Fruit fly (Drosophila melanogaster) whole organism, embryonic: ENCODE results near the gene Cyp313a1.

Experiments used
- Blimp-1 ChIP-seq: fragments of 200-800 bp; sonication (Bioruptor generic); optimal IDR thresholded peaks from 3 replicates; lab custom pipeline; 2018; ENCODE audit warnings: missing biosample characterization, missing genetic modification characterization, mild to moderate bottlenecking, moderate library complexity, missing genetic modification reagents
- C15 ChIP-seq: fragments of 200-800 bp; sonication (Bioruptor generic); IDR thresholded peaks from 3 replicates; pipeline ENCODE4 v1.3.6; 2022; ENCODE audit warnings: missing biosample characterization, missing genetic modification characterization
- CG10979 ChIP-seq: fragments of 200-800 bp; sonication (Bioruptor generic); optimal IDR thresholded peaks from 2 replicates; lab custom pipeline; 2018; ENCODE audit warnings: missing biosample characterization, mild to moderate bottlenecking, missing genetic modification characterization, moderate library complexity
- CG11504 ChIP-seq: fragments of 200-800 bp; sonication (Bioruptor generic); optimal IDR thresholded peaks from 3 replicates; lab custom pipeline; 2019; ENCODE audit warnings: missing biosample characterization, mild to moderate bottlenecking, missing genetic modification characterization, moderate library complexity
- CG13775 ChIP-seq: fragments of 200-800 bp; sonication (Bioruptor generic); optimal IDR thresholded peaks from 3 replicates; lab custom pipeline; 2017; ENCODE audit warnings: missing biosample characterization, mild to moderate bottlenecking, missing genetic modification characterization
- CG15479 ChIP-seq: fragments of 200-800 bp; sonication (Bioruptor generic); optimal IDR thresholded peaks from 3 replicates; lab custom pipeline; 2019; ENCODE audit warnings: missing biosample characterization, mild to moderate bottlenecking, missing genetic modification characterization, moderate library complexity
- CG17359 ChIP-seq: fragments of 200-800 bp; sonication (Bioruptor generic); optimal IDR thresholded peaks from 3 replicates; lab custom pipeline; 2018; ENCODE audit warnings: missing biosample characterization, mild to moderate bottlenecking, missing genetic modification characterization, moderate library complexity
- CG17829 ChIP-seq: fragments of 200-800 bp; optimal IDR thresholded peaks from 2 replicates; lab custom pipeline; 2019; ENCODE audit warnings: missing biosample characterization, mild to moderate bottlenecking, missing genetic modification characterization, moderate library complexity
- CG18262 ChIP-seq: fragments of 200-800 bp; optimal IDR thresholded peaks from 3 replicates; lab custom pipeline; 2019; ENCODE audit warnings: missing biosample characterization, mild to moderate bottlenecking, missing genetic modification characterization, moderate library complexity
- CG2678 ChIP-seq: fragments of 200-800 bp; sonication (Bioruptor generic); optimal IDR thresholded peaks from 3 replicates; lab custom pipeline; 2019; ENCODE audit warnings: missing biosample characterization, mild to moderate bottlenecking, missing genetic modification characterization, moderate library complexity
- CG2712 ChIP-seq: fragments of 200-800 bp; optimal IDR thresholded peaks from 3 replicates; lab custom pipeline; 2019; ENCODE audit warnings: missing biosample characterization, mild to moderate bottlenecking, missing genetic modification characterization, moderate library complexity
- CG2889 ChIP-seq: fragments of 200-800 bp; sonication (Bioruptor generic); IDR thresholded peaks from 3 replicates; pipeline ENCODE4 v1.3.6; 2022; ENCODE audit warnings: missing biosample characterization, missing genetic modification characterization
- CG31441 ChIP-seq: fragments of 200-800 bp; sonication (Bioruptor generic); IDR thresholded peaks from 2 replicates; pipeline ENCODE4 v1.3.6; 2022; ENCODE audit warnings: missing biosample characterization, missing genetic modification characterization
- CG4617 ChIP-seq: fragments of 200-800 bp; sonication (Bioruptor generic); optimal IDR thresholded peaks from 3 replicates; lab custom pipeline; 2016; ENCODE audit warnings: missing biosample characterization, missing genetic modification characterization, borderline replicate concordance
- CG7271 ChIP-seq: fragments of 200-800 bp; sonication (Bioruptor generic); optimal IDR thresholded peaks from 2 replicates; lab custom pipeline; 2018; ENCODE audit warnings: missing biosample characterization, mild to moderate bottlenecking, missing genetic modification characterization, moderate library complexity
- CG9817 ChIP-seq: fragments of 200-800 bp; sonication (Bioruptor generic); optimal IDR thresholded peaks from 2 replicates; lab custom pipeline; 2018; ENCODE audit warnings: missing biosample characterization, mild to moderate bottlenecking, missing genetic modification characterization, moderate library complexity
- CG9932 ChIP-seq: fragments of 200-800 bp; sonication (Bioruptor generic); IDR thresholded peaks from 2 replicates; pipeline ENCODE4 v1.3.6; 2022; ENCODE audit warnings: missing biosample characterization, missing genetic modification characterization
- CoRest ChIP-seq: fragments of 200-800 bp; sonication (Bioruptor generic); optimal IDR thresholded peaks from 3 replicates; lab custom pipeline; 2018; ENCODE audit warnings: missing biosample characterization, mild to moderate bottlenecking, missing genetic modification characterization, moderate library complexity
- Doc3 ChIP-seq: fragments of 200-800 bp; sonication (Bioruptor generic); IDR thresholded peaks from 3 replicates; pipeline ENCODE4 v1.3.6; 2022; ENCODE audit warnings: missing biosample characterization, missing genetic modification characterization; ENCODE audit not compliant: partially characterized antibody
- Drgx ChIP-seq: fragments of 200-800 bp; sonication (Bioruptor generic); IDR thresholded peaks from 2 replicates; pipeline ENCODE4 v1.3.6; 2022; ENCODE audit warnings: missing biosample characterization, missing genetic modification characterization
- HLHmδ ChIP-seq: fragments of 200-800 bp; sonication (Bioruptor generic); optimal IDR thresholded peaks from 2 replicates; lab custom pipeline; 2018; ENCODE audit warnings: missing biosample characterization, mild to moderate bottlenecking, missing genetic modification characterization, moderate library complexity
- Hr51 ChIP-seq, 2 experiments: fragments of 200-800 bp; sonication (Bioruptor generic); optimal IDR thresholded peaks; 2 replicates in 1 of 2; 3 replicates in 1 of 2; lab custom pipeline; 2016 to 2018; ENCODE audit warnings: missing biosample characterization in 2 of 2, missing genetic modification characterization in 2 of 2, mild to moderate bottlenecking in 1 of 2, moderate library complexity in 1 of 2
- MBD-R2 ChIP-seq: fragments of 200-800 bp; sonication (Bioruptor generic); IDR thresholded peaks from 2 replicates; pipeline ENCODE4 v1.3.6; 2022; ENCODE audit warnings: missing biosample characterization, missing genetic modification characterization
- Mrtf ChIP-seq: fragments of 200-800 bp; sonication (Bioruptor generic); IDR thresholded peaks from 3 replicates; pipeline ENCODE4 v1.3.6; 2022; ENCODE audit warnings: missing biosample characterization, missing genetic modification characterization
- Nf-YB ChIP-seq: fragments of 200-800 bp; sonication (Bioruptor generic); optimal IDR thresholded peaks from 3 replicates; lab custom pipeline; 2019; ENCODE audit warnings: missing biosample characterization, mild to moderate bottlenecking, missing genetic modification characterization, moderate library complexity
- Sox102F ChIP-seq: fragments of 200-800 bp; sonication (Bioruptor generic); optimal IDR thresholded peaks from 2 replicates; lab custom pipeline; 2018; ENCODE audit warnings: missing biosample characterization, mild to moderate bottlenecking, missing genetic modification characterization, moderate library complexity
- Taf1 ChIP-seq: fragments of 200-800 bp; sonication (Bioruptor generic); IDR thresholded peaks from 2 replicates; pipeline ENCODE4 v1.3.6; 2022; ENCODE audit warnings: missing biosample characterization, missing genetic modification characterization
- Xbp1 ChIP-seq: fragments of 200-800 bp; sonication (Bioruptor generic); optimal IDR thresholded peaks from 3 replicates; lab custom pipeline; 2016; ENCODE audit warnings: missing biosample characterization, mild to moderate bottlenecking, missing genetic modification characterization
- Xrp1 ChIP-seq: fragments of 200-800 bp; sonication (Bioruptor generic); IDR thresholded peaks from 2 replicates; pipeline ENCODE4 v1.3.6; 2022; ENCODE audit warnings: missing biosample characterization, missing genetic modification characterization
- bigmax ChIP-seq: fragments of 200-800 bp; sonication (Bioruptor generic); optimal IDR thresholded peaks from 2 replicates; lab custom pipeline; 2018; ENCODE audit warnings: missing biosample characterization, mild to moderate bottlenecking, missing genetic modification characterization
- bsh ChIP-seq, 2 experiments: fragments of 200-800 bp; sonication (Bioruptor generic); optimal IDR thresholded peaks; 2 replicates each; lab custom pipeline; 2017 to 2018; ENCODE audit warnings: mild to moderate bottlenecking in 2 of 2, missing biosample characterization in 2 of 2, missing genetic modification characterization in 2 of 2, moderate library complexity in 1 of 2
- dati ChIP-seq: fragments of 200-800 bp; sonication (Bioruptor generic); IDR thresholded peaks from 2 replicates; pipeline ENCODE4 v1.3.6; 2022; ENCODE audit warnings: missing biosample characterization, missing genetic modification characterization
- dysf ChIP-seq: fragments of 200-800 bp; sonication (Bioruptor generic); IDR thresholded peaks from 3 replicates; pipeline ENCODE4 v1.3.6; 2022; ENCODE audit warnings: missing biosample characterization, missing genetic modification characterization
- ewg ChIP-seq: fragments of 200-800 bp; sonication (Bioruptor generic); optimal IDR thresholded peaks from 3 replicates; lab custom pipeline; 2017; ENCODE audit warnings: mild to moderate bottlenecking, missing biosample characterization, missing genetic modification reagents, missing genetic modification characterization
- fd96Cb ChIP-seq: fragments of 200-800 bp; sonication (Bioruptor generic); optimal IDR thresholded peaks from 2 replicates; lab custom pipeline; 2018; ENCODE audit warnings: missing biosample characterization, mild to moderate bottlenecking, missing genetic modification characterization, moderate library complexity
- fru ChIP-seq: fragments of >200 bp; optimal IDR thresholded peaks from 2 replicates; lab custom pipeline; 2017
- gem ChIP-seq: fragments of 200-800 bp; sonication (Bioruptor generic); optimal IDR thresholded peaks from 2 replicates; lab custom pipeline; 2019; ENCODE audit warnings: missing biosample characterization, mild to moderate bottlenecking, missing genetic modification characterization, moderate library complexity
- grau ChIP-seq: fragments of 200-800 bp; optimal IDR thresholded peaks from 3 replicates; lab custom pipeline; 2019; ENCODE audit warnings: missing biosample characterization, mild to moderate bottlenecking, missing genetic modification characterization, moderate library complexity
- grn ChIP-seq: fragments of 200-800 bp; sonication (Bioruptor generic); optimal IDR thresholded peaks from 3 replicates; lab custom pipeline; 2017; ENCODE audit warnings: missing biosample characterization, missing genetic modification characterization
- nom ChIP-seq: fragments of 200-800 bp; sonication (Bioruptor generic); optimal IDR thresholded peaks from 2 replicates; lab custom pipeline; 2017; ENCODE audit warnings: missing biosample characterization, missing genetic modification characterization, mild to moderate bottlenecking, moderate library complexity, missing genetic modification reagents
- pita ChIP-seq: fragments of 200-800 bp; sonication (Bioruptor generic); optimal IDR thresholded peaks from 2 replicates; lab custom pipeline; 2017; ENCODE audit warnings: missing biosample characterization, mild to moderate bottlenecking, missing genetic modification characterization
- prd ChIP-seq, 3 experiments: fragments of >200 bp in 2 of 3; fragments of 200-800 bp in 1 of 3; sonication (Bioruptor generic) in 1 of 3; optimal IDR thresholded peaks in 2 of 3; IDR thresholded peaks in 1 of 3; 2 replicates in 2 of 3; 3 replicates in 1 of 3; pipeline versions ENCODE4 v1.3.6 to Lab custom; 2017 to 2022; ENCODE audit warnings: missing biosample characterization in 1 of 3, missing genetic modification characterization in 1 of 3
- row ChIP-seq: fragments of 200-800 bp; sonication (Bioruptor generic); IDR thresholded peaks from 3 replicates; pipeline ENCODE4 v1.3.6; 2022; ENCODE audit warnings: missing biosample characterization, missing genetic modification characterization
- sens ChIP-seq: fragments of 200-800 bp; sonication (Bioruptor generic); peaks from one replicate; lab custom pipeline; 2016; ENCODE audit warnings: missing biosample characterization, missing genetic modification characterization
- shn ChIP-seq: fragments of 200-800 bp; sonication (Bioruptor generic); optimal IDR thresholded peaks from 3 replicates; lab custom pipeline; 2016; ENCODE audit warnings: missing biosample characterization, missing genetic modification characterization
- so ChIP-seq: fragments of 200-800 bp; sonication (Bioruptor generic); IDR thresholded peaks from 3 replicates; pipeline ENCODE4 v1.3.6; 2022; ENCODE audit warnings: missing biosample characterization, missing genetic modification characterization
- trem ChIP-seq: fragments of 200-800 bp; optimal IDR thresholded peaks from 3 replicates; lab custom pipeline; 2019; ENCODE audit warnings: missing biosample characterization, mild to moderate bottlenecking, missing genetic modification characterization, moderate library complexity
- ttk ChIP-seq: fragments of 200-800 bp; sonication (Bioruptor generic); IDR thresholded peaks from 2 replicates; pipeline ENCODE4 v2.1.2; 2022; ENCODE audit warnings: missing biosample characterization, missing genetic modification characterization
- unpg ChIP-seq: fragments of 200-800 bp; sonication (Bioruptor generic); optimal IDR thresholded peaks from 3 replicates; lab custom pipeline; 2018; ENCODE audit warnings: missing biosample characterization, mild to moderate bottlenecking, missing genetic modification characterization, moderate library complexity

Cyp313a1 gene

dm6 chr3R:14484533-14485267 is 36.1 kb upstream of the Cyp313a1 start (continued):
- TF ChIP-seq C15 (GFP tag; lab: Robert Waterston, UW) (no peak), CG4617 (GFP tag; lab: Kevin White, UChicago) (no peak), trem (no peak), Nf-YB (no peak), CG13775 (no peak), CG7271 (peak; percentile 35), Xbp1 (GFP tag; lab: Kevin White, UChicago) (no peak), CG2712 (tag; lab: Kevin White, UChicago) (no peak), ewg (no peak), CG9932 (GFP tag; lab: Robert Waterston, UW) (no peak), prd (optimal IDR thresholded peaks at IDR 0.05; lab: Kevin White, UChicago) (no peak), prd (GFP tag; IDR thresholded peaks at IDR 0.05; lab: Robert Waterston, UW) (peak; percentile 44; the same call in 2 of the 3 replicates), Doc3 (no peak), shn (GFP tag; lab: Kevin White, UChicago) (no peak), CG9817 (no peak), dysf (GFP tag; lab: Robert Waterston, UW) (no peak), CG15479 (GFP tag; lab: Kevin White, UChicago) (peak; percentile 51), so (GFP tag; lab: Robert Waterston, UW) (no peak), HLHmδ (GFP tag; lab: Kevin White, UChicago) (no peak), CG2889 (no peak), Taf1 (GFP tag; lab: Robert Waterston, UW) (no peak), nom (GFP tag; lab: Kevin White, UChicago) (no peak)

dm6 chr3R:14486469-14486868 is 34.4 kb upstream of the Cyp313a1 start:
- TF ChIP-seq ttk (0 out of 2 replicates have a peak, but pooled peaks have one; percentile 12), fru (lab: Kevin White, UChicago) (no peak), CG11504 (tag; lab: Kevin White, UChicago) (peak; percentile 38), Xrp1 (0 out of 2 replicates have a peak, but pooled peaks have one; percentile 16), CoRest (tag; lab: Kevin White, UChicago) (peak; percentile 3), unpg (peak; percentile 4), row (GFP tag; lab: Robert Waterston, UW) (peak; percentile 39; the same call in 1 of the 3 replicates), CG2712 (tag; lab: Kevin White, UChicago) (peak; percentile 32), grau (tag; lab: Kevin White, UChicago) (peak; percentile 2), pita (no peak), CG17829 (tag; lab: Kevin White, UChicago) (no peak), CG31441 (GFP tag; lab: Robert Waterston, UW) (peak; percentile 31; the same call in 1 of the 2 replicates), CG18262 (tag; lab: Kevin White, UChicago) (peak; percentile 14), gem (tag; lab: Kevin White, UChicago) (peak; percentile 34), Hr51 (GFP tag; optimal IDR thresholded peaks at IDR 0.05; lab: Kevin White, UChicago) (peak in 1 of 2 experiments; percentile 17), CG17359 (tag; lab: Kevin White, UChicago) (peak; percentile 8), CG10979 (tag; lab: Kevin White, UChicago) (peak; percentile 20), sens (GFP tag; lab: Kevin White, UChicago) (peak; percentile 38), Drgx (GFP tag; lab: Robert Waterston, UW) (peak; percentile 64), MBD-R2 (GFP tag; lab: Robert Waterston, UW) (no peak), bsh (GFP tag; optimal IDR thresholded peaks at IDR 0.05; lab: Kevin White, UChicago) (peak in 1 of 2 experiments; percentile 23), bigmax (GFP tag; lab: Kevin White, UChicago) (no peak), Mrtf (GFP tag; lab: Robert Waterston, UW) (no peak), Sox102F (GFP tag; lab: Kevin White, UChicago) (peak; percentile 20), Blimp-1 (GFP tag; lab: Kevin White, UChicago) (peak; percentile 31), CG2678 (tag; lab: Kevin White, UChicago) (peak; percentile 17), dati (GFP tag; lab: Robert Waterston, UW) (no peak), fd96Cb (tag; lab: Kevin White, UChicago) (peak; percentile 12), grn (no peak)
